Worm (Caenorhabditis elegans) whole organism, late embryonic: ENCODE data around the gene rnh-1.2.

Experiments
- C08G9.2 ChIP-seq: sonication (generic microtip); optimal IDR thresholded peaks from 2 replicates; lab custom pipeline; 2016; ENCODE audit warnings: mild to moderate bottlenecking, missing genetic modification characterization, moderate library complexity, missing compliant biosample characterization
- C38D4.7 ChIP-seq: fragments of 200-800 bp; sonication (Bioruptor generic); optimal IDR thresholded peaks from 2 replicates; lab custom pipeline; 2018; ENCODE audit warnings: mild to moderate bottlenecking, missing genetic modification characterization, moderate library complexity, missing compliant biosample characterization
- F13H6.1 ChIP-seq: sonication (generic microtip); optimal IDR thresholded peaks from 2 replicates; lab custom pipeline; 2016; ENCODE audit warnings: missing genetic modification characterization, missing compliant biosample characterization
- K09A11.1 ChIP-seq: sonication (generic microtip); optimal IDR thresholded peaks from 2 replicates; lab custom pipeline; 2017; ENCODE audit warnings: antibody characterized with exemption, mild to moderate bottlenecking, missing genetic modification characterization, missing compliant biosample characterization; ENCODE audit not compliant: insufficient read depth
- Y22D7AL.16 ChIP-seq: sonication (generic microtip); optimal IDR thresholded peaks from 2 replicates; lab custom pipeline; 2016; ENCODE audit warnings: missing genetic modification characterization, missing compliant biosample characterization
- ahr-1 ChIP-seq: sonication (generic microtip); optimal IDR thresholded peaks from 2 replicates; lab custom pipeline; 2016; ENCODE audit warnings: missing genetic modification characterization, missing compliant biosample characterization
- ama-1 ChIP-seq: fragments of 150-350 bp; optimal IDR thresholded peaks from 2 replicates; lab custom pipeline; 2014
- ceh-14 ChIP-seq: sonication (generic microtip); optimal IDR thresholded peaks from 2 replicates; lab custom pipeline; 2016; ENCODE audit warnings: missing genotype, missing genetic modification characterization, missing compliant biosample characterization
- ceh-19 ChIP-seq: fragments of 200-800 bp; sonication (Bioruptor generic); optimal IDR thresholded peaks from 2 replicates; lab custom pipeline; 2018; ENCODE audit warnings: mild to moderate bottlenecking, missing genetic modification characterization, missing compliant biosample characterization
- ceh-31 ChIP-seq: sonication (generic microtip); optimal IDR thresholded peaks from 2 replicates; lab custom pipeline; 2016; ENCODE audit warnings: missing genetic modification characterization, missing compliant biosample characterization
- ceh-45 ChIP-seq: fragments of 200-800 bp; sonication (Bioruptor generic); IDR thresholded peaks from 2 replicates; pipeline ENCODE4 v1.3.6; 2022; ENCODE audit warnings: missing genetic modification reagents, missing genetic modification characterization, missing compliant biosample characterization
- ceh-6 ChIP-seq: fragments of 200-800 bp; sonication (Bioruptor generic); optimal IDR thresholded peaks from 2 replicates; lab custom pipeline; 2018; ENCODE audit warnings: mild to moderate bottlenecking, missing genetic modification characterization, missing compliant biosample characterization
- che-1 ChIP-seq: sonication (generic microtip); optimal IDR thresholded peaks from 2 replicates; lab custom pipeline; 2016; ENCODE audit warnings: mild to moderate bottlenecking, missing genetic modification characterization, missing compliant biosample characterization
- dmd-4 ChIP-seq: sonication (generic microtip); optimal IDR thresholded peaks from 2 replicates; lab custom pipeline; 2016; ENCODE audit warnings: borderline replicate concordance, missing genetic modification characterization, missing compliant biosample characterization
- dve-1 ChIP-seq: sonication (generic microtip); optimal IDR thresholded peaks from 2 replicates; lab custom pipeline; 2017; ENCODE audit warnings: antibody characterized with exemption, mild to moderate bottlenecking, missing genetic modification characterization, missing compliant biosample characterization
- elt-2 ChIP-seq: sonication (generic microtip); optimal IDR thresholded peaks from 2 replicates; lab custom pipeline; 2016; ENCODE audit warnings: missing genetic modification reagents, missing genetic modification characterization, missing compliant biosample characterization
- fkh-10 ChIP-seq: fragments of 150-350 bp; optimal IDR thresholded peaks from 2 replicates; lab custom pipeline; 2014; ENCODE audit warnings: missing biosample characterization, missing genetic modification reagents, missing genetic modification characterization
- hlh-15 ChIP-seq: sonication (generic microtip); optimal IDR thresholded peaks from 2 replicates; lab custom pipeline; 2016; ENCODE audit warnings: missing genetic modification characterization, missing compliant biosample characterization
- hlh-30 ChIP-seq: sonication (generic microtip); optimal IDR thresholded peaks from 2 replicates; lab custom pipeline; 2017; ENCODE audit warnings: antibody characterized with exemption, missing genetic modification characterization, missing compliant biosample characterization; ENCODE audit not compliant: insufficient read depth
- hlh-6 ChIP-seq: sonication (generic microtip); optimal IDR thresholded peaks from 2 replicates; lab custom pipeline; 2016; ENCODE audit warnings: missing genotype, missing genetic modification characterization, missing compliant biosample characterization
- hlh-8 ChIP-seq: sonication (generic microtip); optimal IDR thresholded peaks from 2 replicates; lab custom pipeline; 2016; ENCODE audit warnings: missing genotype, missing genetic modification characterization, missing compliant biosample characterization
- odd-2 ChIP-seq: sonication (generic microtip); optimal IDR thresholded peaks from 2 replicates; lab custom pipeline; 2017; ENCODE audit warnings: antibody characterized with exemption, mild to moderate bottlenecking, missing genetic modification characterization, missing compliant biosample characterization
- pat-9 ChIP-seq: fragments of 200-800 bp; sonication (Bioruptor generic); optimal IDR thresholded peaks from 2 replicates; lab custom pipeline; 2018; ENCODE audit warnings: mild to moderate bottlenecking, missing genetic modification characterization, moderate library complexity, missing compliant biosample characterization
- pax-1 ChIP-seq: fragments of 150-350 bp; optimal IDR thresholded peaks from 2 replicates; lab custom pipeline; 2014; ENCODE audit warnings: missing biosample characterization, missing genetic modification characterization
- pqm-1 ChIP-seq: sonication (generic microtip); optimal IDR thresholded peaks from 2 replicates; lab custom pipeline; 2016; ENCODE audit warnings: missing genetic modification characterization, missing compliant biosample characterization
- rnt-1 ChIP-seq: sonication (generic microtip); optimal IDR thresholded peaks from 2 replicates; lab custom pipeline; 2016; ENCODE audit warnings: missing genetic modification characterization, missing compliant biosample characterization
- sox-2 ChIP-seq: fragments of 200-800 bp; sonication (Bioruptor generic); IDR thresholded peaks from 2 replicates; pipeline ENCODE4 v1.3.6; 2022; ENCODE audit warnings: missing genetic modification reagents, missing genetic modification characterization, missing compliant biosample characterization
- syd-9 ChIP-seq: sonication (generic microtip); optimal IDR thresholded peaks from 2 replicates; lab custom pipeline; 2016; ENCODE audit warnings: mild to moderate bottlenecking, missing genetic modification characterization, moderate library complexity, missing compliant biosample characterization
- tbx-7 ChIP-seq: sonication (generic microtip); optimal IDR thresholded peaks from 2 replicates; lab custom pipeline; 2016; ENCODE audit warnings: missing genotype, missing genetic modification characterization, missing compliant biosample characterization
- ttx-3 ChIP-seq: sonication (generic microtip); optimal IDR thresholded peaks from 2 replicates; lab custom pipeline; 2016; ENCODE audit warnings: missing genetic modification reagents, missing genetic modification characterization, missing compliant biosample characterization
- unc-55 ChIP-seq: sonication (generic microtip); optimal IDR thresholded peaks from 2 replicates; lab custom pipeline; 2017; ENCODE audit warnings: missing biosample characterization, missing genetic modification reagents, missing genetic modification characterization
- unc-86 ChIP-seq: sonication (generic microtip); optimal IDR thresholded peaks from 2 replicates; lab custom pipeline; 2016; ENCODE audit warnings: missing genetic modification characterization, missing compliant biosample characterization
- zip-5 ChIP-seq: sonication (generic microtip); optimal IDR thresholded peaks from 2 replicates; lab custom pipeline; 2016; ENCODE audit warnings: missing genetic modification characterization, missing compliant biosample characterization
- ztf-16 ChIP-seq: sonication (generic microtip); optimal IDR thresholded peaks from 2 replicates; lab custom pipeline; 2017; ENCODE audit warnings: missing genetic modification characterization, missing compliant biosample characterization

rnh-1.2 gene

ce11 chrII:9886216-9886615 lies 44.4 kb upstream of the rnh-1.2 start, which contains the start of gene algn-8:
Gene algn-8 (minus strand): TSS chrII:9886442.
- TF ChIP-seq fkh-10: no peak
- no peak for TF ChIP-seq ceh-14 (tag; lab: Kevin White, UChicago)
- no peak for TF ChIP-seq ahr-1 (tag; lab: Kevin White, UChicago)
- TF ChIP-seq ceh-31 (tag; lab: Kevin White, UChicago): no peak
- no peak for TF ChIP-seq unc-55 (GFP tag; lab: Kevin White, UChicago)
- no peak for TF ChIP-seq pqm-1 (tag; lab: Kevin White, UChicago)
- TF ChIP-seq Y22D7AL.16 (tag; lab: Kevin White, UChicago): no peak
- TF ChIP-seq zip-5 (tag; lab: Kevin White, UChicago): no peak
- TF ChIP-seq C38D4.7: no peak
- TF ChIP-seq ceh-19 (GFP tag; lab: Kevin White, UChicago): no peak
- TF ChIP-seq, all 69 proteins: peak for 0

DNA sequence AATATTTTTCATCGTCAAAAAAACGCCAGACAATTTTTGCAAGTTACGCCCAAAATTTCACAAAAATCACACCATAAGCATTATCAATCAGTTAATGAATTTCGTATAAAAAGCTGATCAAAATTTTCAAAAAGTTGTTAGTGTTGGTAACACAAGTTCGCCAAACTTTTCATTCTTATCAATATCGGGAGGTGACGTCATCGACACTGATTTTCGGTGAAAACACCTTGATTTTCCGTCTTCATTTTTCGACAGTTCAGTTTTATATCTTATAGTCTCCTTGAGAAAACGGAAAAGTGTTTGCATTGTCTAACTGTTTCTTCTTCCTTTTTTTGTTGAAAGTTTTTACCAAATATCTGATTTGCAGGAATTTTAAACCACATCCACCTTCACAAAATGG lies 39.0 kb upstream of the rnh-1.2 start, which contains the start of gene C08H9.15:
TSS of gene C08H9.15 (plus strand) at position 368 of the 400 bp plus-strand sequence.
- no peak for TF ChIP-seq syd-9
- TF ChIP-seq hlh-30 (tag; lab: Kevin White, UChicago): no peak
- no peak for TF ChIP-seq unc-86

ce11 chrII:9879815-9880214 lies 38.0 kb upstream of the rnh-1.2 start:
- TF ChIP-seq hlh-8: no peak
- no peak for TF ChIP-seq C08G9.2 (tag; lab: Kevin White, UChicago)

- TF ChIP-seq rnt-1 (tag; lab: Kevin White, UChicago): no peak
- TF ChIP-seq elt-2: no peak
- TF ChIP-seq F13H6.1: no peak
- no peak for TF ChIP-seq hlh-6
- no peak for TF ChIP-seq tbx-7 (tag; lab: Kevin White, UChicago)
- TF ChIP-seq unc-55 (GFP tag; lab: Kevin White, UChicago): no peak
- TF ChIP-seq ama-1 (lab: Kevin White, UChicago): no peak
- no peak for TF ChIP-seq sox-2 (GFP tag; lab: Robert Waterston, UW)
- no peak for TF ChIP-seq pat-9 (tag; lab: Kevin White, UChicago)
- no peak for TF ChIP-seq K09A11.1 (tag; lab: Kevin White, UChicago)
- TF ChIP-seq ttx-3 (tag; lab: Kevin White, UChicago): no peak
- no peak for TF ChIP-seq Y22D7AL.16 (tag; lab: Kevin White, UChicago)
These were observed 32.8 kb upstream of the rnh-1.2 start, which contains the start of the genes chil-2 and ctsa-3.2 for ce11 chrII:9874508-9875229. Gene chil-2 (minus strand): TSS chrII:9874608. Gene ctsa-3.2 (plus strand): TSS chrII:9875179.

ce11 chrII:9872961-9873360 lies 31.1 kb upstream of the rnh-1.2 start, which contains the start of gene chil-8:
Gene chil-8 (minus strand): TSS chrII:9873061.
- TF ChIP-seq Y22D7AL.16 (tag; lab: Kevin White, UChicago) (no peak), pax-1 (no peak), hlh-8 (no peak)
- TF ChIP-seq, all 69 proteins: peak for 0

ce11 chrII:9871061-9871460 lies 29.2 kb upstream of the rnh-1.2 start, which contains the start of gene chil-7:
Gene chil-7 (minus strand): TSS chrII:9871172.
- TF ChIP-seq dve-1 (tag; lab: Kevin White, UChicago) (no peak), ztf-16 (tag; lab: Kevin White, UChicago) (no peak), ceh-6 (GFP tag; lab: Kevin White, UChicago) (no peak), dmd-4 (no peak), C08G9.2 (tag; lab: Kevin White, UChicago) (no peak), odd-2 (tag; lab: Kevin White, UChicago) (no peak), che-1 (tag; lab: Kevin White, UChicago) (no peak), hlh-15 (no peak), ceh-45 (GFP tag; lab: Robert Waterston, UW) (no peak)
- TF ChIP-seq, all 69 proteins: peak for 0
